Worm (Caenorhabditis elegans): ENCODE measurements around the gene C25A8.1.

Gene C25A8.1

ce11 chrIV:7009531-7009930, 1.4 kb upstream of the C25A8.1 start, which contains the start of gene C25A8.2:
TSS of gene C25A8.2 (plus strand) at chrIV:7009831.
- no peak for TF ChIP-seq flh-1 (GFP tag; optimal IDR thresholded peaks at IDR 0.05)
- no peak for TF ChIP-seq nhr-2 (tag; optimal IDR thresholded peaks at IDR 0.05)
- TF ChIP-seq tbx-8 (GFP tag; optimal IDR thresholded peaks at IDR 0.05) = no peak
- TF ChIP-seq ceh-83 (GFP tag; optimal IDR thresholded peaks at IDR 0.05) = no peak
- TF ChIP-seq lin-32 (GFP tag; optimal IDR thresholded peaks at IDR 0.05) = no peak
- no peak for TF ChIP-seq ceh-43 (GFP tag; optimal IDR thresholded peaks at IDR 0.05)
- no peak for TF ChIP-seq cnd-1 (tag; optimal IDR thresholded peaks at IDR 0.05)
- no peak for TF ChIP-seq nhr-237 (tag; optimal IDR thresholded peaks at IDR 0.05)
- no peak for TF ChIP-seq blmp-1 (tag; optimal IDR thresholded peaks at IDR 0.05)
- no peak for TF ChIP-seq pha-4 (tag; optimal IDR thresholded peaks at IDR 0.05)
- no peak for TF ChIP-seq drap-1 (GFP tag; optimal IDR thresholded peaks at IDR 0.05)
- no peak for TF ChIP-seq elt-3 (tag; optimal IDR thresholded peaks at IDR 0.05)
- TF ChIP-seq mls-2 (tag; optimal IDR thresholded peaks at IDR 0.05) = no peak
- no peak for TF ChIP-seq nhr-76 (tag; optimal IDR thresholded peaks at IDR 0.05)

- TF ChIP-seq unc-62 (GFP tag; optimal IDR thresholded peaks at IDR 0.05) (no peak), lin-32 (GFP tag; optimal IDR thresholded peaks at IDR 0.05) (no peak), flh-1 (GFP tag; optimal IDR thresholded peaks at IDR 0.05) (no peak), blmp-1 (tag; optimal IDR thresholded peaks at IDR 0.05) (no peak), ces-1 (GFP tag; optimal IDR thresholded peaks at IDR 0.05) (no peak), tbx-8 (GFP tag; optimal IDR thresholded peaks at IDR 0.05) (no peak), zip-8 (tag; optimal IDR thresholded peaks at IDR 0.05) (no peak), snpc-4 (tag; optimal IDR thresholded peaks at IDR 0.05) (no peak), elt-1 (tag; optimal IDR thresholded peaks at IDR 0.05; ENCODE audit: borderline replicate concordance, insufficient read depth) (no peak), mls-2 (tag; optimal IDR thresholded peaks at IDR 0.05) (no peak)
Measured at ce11 chrIV:7010195-7010594, 740 bp upstream of the C25A8.1 start.

- TF ChIP-seq nhr-76 (tag; optimal IDR thresholded peaks at IDR 0.05) (no peak), hlh-1 (tag; optimal IDR thresholded peaks at IDR 0.05) (peak; percentile 12)
Measured at ce11 chrIV:7011728-7012127, 793 bp downstream of the C25A8.1 start, which contains the start of gene trxr-1. TSS of gene trxr-1 (plus strand) at chrIV:7011954.

- TF ChIP-seq zip-8 (tag; optimal IDR thresholded peaks at IDR 0.05) = peak; percentile 99
- no peak for TF ChIP-seq sem-2 (GFP tag; optimal IDR thresholded peaks at IDR 0.05)
Measured at ce11 chrIV:7012214-7012613, 1.3 kb downstream of the C25A8.1 start.

- TF ChIP-seq unc-120 (tag; optimal IDR thresholded peaks at IDR 0.05; ENCODE audit: poor library complexity, severe bottlenecking) = no peak
Measured at ce11 chrIV:7012731-7013445, 2.0 kb downstream of the C25A8.1 start.

- no peak for TF ChIP-seq tbx-8 (GFP tag; optimal IDR thresholded peaks at IDR 0.05)
- peak; percentile 48 for TF ChIP-seq unc-62 (GFP tag; optimal IDR thresholded peaks at IDR 0.05)
- no peak for TF ChIP-seq snpc-4 (tag; optimal IDR thresholded peaks at IDR 0.05)
- TF ChIP-seq lsy-2 (tag; optimal IDR thresholded peaks at IDR 0.05) = peak; percentile 22
- peak; percentile 13 for TF ChIP-seq unc-120 (tag; optimal IDR thresholded peaks at IDR 0.05; ENCODE audit: poor library complexity, severe bottlenecking)
- no peak for TF ChIP-seq M03D4.4 (tag; optimal IDR thresholded peaks at IDR 0.05)
- no peak for TF ChIP-seq ztf-11 (tag; optimal IDR thresholded peaks at IDR 0.05)
- TF ChIP-seq nhr-237 (tag; optimal IDR thresholded peaks at IDR 0.05) = peak; percentile 62
- TF ChIP-seq ces-1 (GFP tag; optimal IDR thresholded peaks at IDR 0.05) = peak; percentile 80
- TF ChIP-seq mep-1 (tag; optimal IDR thresholded peaks at IDR 0.05) = no peak
Measured at ce11 chrIV:7016502-7016901, 5.6 kb downstream of the C25A8.1 start.

- peak; percentile 92 for TF ChIP-seq nhr-2 (tag; optimal IDR thresholded peaks at IDR 0.05)
- no peak for TF ChIP-seq nhr-76 (tag; optimal IDR thresholded peaks at IDR 0.05)
- TF ChIP-seq zip-8 (tag; optimal IDR thresholded peaks at IDR 0.05) = no peak
- peak; percentile 14 for TF ChIP-seq mls-2 (tag; optimal IDR thresholded peaks at IDR 0.05)
- TF ChIP-seq ces-1 (GFP tag; optimal IDR thresholded peaks at IDR 0.05) = peak; percentile 83
- no peak for TF ChIP-seq nhr-12 (tag; optimal IDR thresholded peaks at IDR 0.05)
Measured at ce11 chrIV:7017123-7017674, 6.3 kb downstream of the C25A8.1 start, which contains the start of gene gldi-4. TSS of gene gldi-4 (plus strand) at chrIV:7017624.
